Worm (Caenorhabditis elegans): ENCODE data around the gene ptp-1.

Gene ptp-1

DNA sequence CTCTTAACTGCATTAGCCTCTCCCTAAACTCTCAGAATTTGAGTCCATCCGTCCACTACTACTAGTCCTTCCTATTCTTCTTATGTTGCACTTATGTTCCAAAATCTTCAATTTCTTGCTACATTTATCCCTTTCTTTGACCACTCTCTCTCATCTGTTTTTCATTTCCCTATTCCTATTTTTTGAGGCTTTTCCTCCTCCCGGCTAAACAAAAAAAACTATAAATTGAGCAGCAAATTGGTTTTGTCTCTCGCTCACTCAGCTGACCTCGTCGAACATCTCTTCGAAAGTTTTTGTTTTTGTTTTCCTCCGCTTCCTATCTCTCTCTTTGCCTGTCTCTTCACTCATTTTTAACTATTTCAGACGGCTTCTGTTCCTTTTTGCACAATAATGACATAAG, at the start of gene ptp-1:
Gene ptp-1, plus strand, starts transcription at position 358 of the 400 bp plus-strand sequence.
- TF ChIP-seq ztf-29 (GFP tag; IDR thresholded peaks at IDR 0.05) (no peak), ztf-23 (GFP tag; IDR thresholded peaks at IDR 0.05) (no peak), ref-1 (GFP tag; conservative IDR thresholded peaks at IDR 0.05) (no peak), klf-2 (GFP tag; conservative IDR thresholded peaks at IDR 0.05) (no peak), flt-1 (GFP tag; IDR thresholded peaks at IDR 0.05) (no peak)

DNA sequence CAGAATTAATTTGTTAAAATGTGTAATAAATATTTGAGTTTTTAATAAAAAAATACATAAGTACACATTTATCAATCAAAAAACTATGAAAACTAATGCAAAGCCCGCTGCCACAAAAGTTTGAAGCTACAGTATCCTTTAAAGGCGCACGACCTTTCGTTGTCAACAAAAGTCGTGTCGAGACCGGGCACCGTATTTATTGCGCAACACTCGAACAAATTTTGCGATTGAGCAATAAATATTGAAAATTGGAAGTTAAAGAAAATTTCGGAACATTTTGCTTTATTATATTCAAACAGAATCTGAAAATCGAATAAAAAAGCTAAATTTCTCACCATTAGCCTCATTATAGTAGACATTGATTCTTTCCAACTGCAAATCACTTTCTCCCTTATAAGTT, 49.4 kb upstream of the ptp-1 start:
- TF ChIP-seq tab-1 (GFP tag; IDR thresholded peaks at IDR 0.05) (no peak), klf-2 (GFP tag; conservative IDR thresholded peaks at IDR 0.05) (no peak), flt-1 (GFP tag; IDR thresholded peaks at IDR 0.05) (no peak), T22C8.4 (GFP tag; IDR thresholded peaks at IDR 0.05) (no peak), ztf-23 (GFP tag; IDR thresholded peaks at IDR 0.05) (no peak), ref-1 (GFP tag; conservative IDR thresholded peaks at IDR 0.05) (no peak), ztf-29 (GFP tag; IDR thresholded peaks at IDR 0.05) (no peak), med-1 (GFP tag; optimal IDR thresholded peaks at IDR 0.05; ENCODE audit: insufficient read depth) (no peak), cog-1 (tag; optimal IDR thresholded peaks at IDR 0.05) (no peak)

DNA sequence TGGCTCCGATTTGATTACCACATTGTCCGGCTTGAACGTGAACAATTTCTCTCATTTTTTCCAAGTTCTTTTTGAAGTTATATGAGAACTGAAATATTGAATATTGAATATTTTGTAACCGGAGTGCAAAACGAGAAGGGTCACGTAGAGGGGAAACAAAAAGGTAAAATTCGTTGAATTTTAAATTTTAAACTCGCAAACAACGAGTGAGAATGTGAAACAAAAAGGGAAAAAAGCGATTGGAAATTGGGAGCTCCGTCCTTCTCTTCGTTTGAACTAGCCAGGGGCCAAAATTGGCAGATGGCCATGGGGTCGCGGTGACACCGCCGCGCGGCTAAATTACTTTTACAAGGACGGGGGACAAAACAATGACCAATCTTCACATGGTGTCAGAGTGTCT, 49.0 kb upstream of the ptp-1 start, which contains the start of gene ben-1:
Gene ben-1, minus strand, starts transcription at position 101 of the 400 bp plus-strand sequence.
- TF ChIP-seq klf-2 (GFP tag; conservative IDR thresholded peaks at IDR 0.05): no peak
- TF ChIP-seq ref-1 (GFP tag; conservative IDR thresholded peaks at IDR 0.05): no peak

DNA sequence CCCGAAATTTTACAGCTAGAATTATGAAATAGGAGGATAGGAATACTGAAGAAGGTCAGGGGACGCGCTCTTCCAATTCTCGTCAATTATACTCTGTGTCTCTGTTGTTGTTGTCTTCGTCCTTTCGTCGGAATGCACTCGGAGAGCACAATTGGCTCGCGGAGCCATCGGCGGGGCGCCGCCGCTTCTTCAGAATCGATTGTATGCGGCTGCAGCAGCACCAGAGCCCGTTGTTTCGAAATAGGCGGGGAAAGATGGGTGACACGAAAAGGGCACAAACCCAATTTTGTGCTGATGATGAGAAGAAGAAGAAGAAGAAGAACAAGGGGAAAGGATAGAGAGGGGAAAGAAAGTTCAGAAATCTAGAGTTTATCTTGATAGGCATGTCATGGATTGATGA, 48.4 kb upstream of the ptp-1 start:
- TF ChIP-seq flt-1 (GFP tag; IDR thresholded peaks at IDR 0.05): no peak
- TF ChIP-seq cog-1 (tag; optimal IDR thresholded peaks at IDR 0.05): no peak
- no peak for TF ChIP-seq T22C8.4 (GFP tag; IDR thresholded peaks at IDR 0.05)
- no peak for TF ChIP-seq ztf-23 (GFP tag; IDR thresholded peaks at IDR 0.05)
- TF ChIP-seq med-1 (GFP tag; optimal IDR thresholded peaks at IDR 0.05; ENCODE audit: insufficient read depth): no peak
- no peak for TF ChIP-seq tab-1 (GFP tag; IDR thresholded peaks at IDR 0.05)
- no peak for TF ChIP-seq ref-1 (GFP tag; conservative IDR thresholded peaks at IDR 0.05)
- no peak for TF ChIP-seq ztf-29 (GFP tag; IDR thresholded peaks at IDR 0.05)
- TF ChIP-seq klf-2 (GFP tag; conservative IDR thresholded peaks at IDR 0.05): no peak

DNA sequence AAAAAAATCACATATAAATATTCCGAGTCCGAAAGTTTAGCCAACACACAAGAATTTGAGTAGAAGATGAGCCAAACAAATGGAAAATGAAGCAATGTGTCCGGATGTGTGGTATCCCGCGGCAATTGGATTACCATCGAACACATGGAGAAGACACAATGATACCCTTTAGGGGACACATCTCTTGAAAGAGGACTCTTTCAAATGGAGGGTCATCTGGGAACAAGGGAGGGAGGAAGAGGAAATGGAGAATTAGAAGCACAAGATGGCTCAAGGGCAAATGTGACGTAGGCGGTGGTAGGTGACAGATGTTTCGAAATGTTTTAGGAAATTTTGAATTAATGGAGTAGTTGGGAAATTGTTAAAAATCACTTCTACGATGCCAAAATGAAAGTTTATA, 47.5 kb upstream of the ptp-1 start:
- no peak for TF ChIP-seq ztf-29 (GFP tag; IDR thresholded peaks at IDR 0.05)
- peak; percentile 19; the same call in 1 of the 2 replicates for TF ChIP-seq flt-1 (GFP tag; IDR thresholded peaks at IDR 0.05)
- no peak for TF ChIP-seq med-1 (GFP tag; optimal IDR thresholded peaks at IDR 0.05; ENCODE audit: insufficient read depth)
- no peak for TF ChIP-seq ztf-23 (GFP tag; IDR thresholded peaks at IDR 0.05)
- TF ChIP-seq cog-1 (tag; optimal IDR thresholded peaks at IDR 0.05): peak; percentile 44
- no peak for TF ChIP-seq T22C8.4 (GFP tag; IDR thresholded peaks at IDR 0.05)
- TF ChIP-seq klf-2 (GFP tag; conservative IDR thresholded peaks at IDR 0.05): no peak
- no peak for TF ChIP-seq ref-1 (GFP tag; conservative IDR thresholded peaks at IDR 0.05)
- no peak for TF ChIP-seq tab-1 (GFP tag; IDR thresholded peaks at IDR 0.05)

DNA sequence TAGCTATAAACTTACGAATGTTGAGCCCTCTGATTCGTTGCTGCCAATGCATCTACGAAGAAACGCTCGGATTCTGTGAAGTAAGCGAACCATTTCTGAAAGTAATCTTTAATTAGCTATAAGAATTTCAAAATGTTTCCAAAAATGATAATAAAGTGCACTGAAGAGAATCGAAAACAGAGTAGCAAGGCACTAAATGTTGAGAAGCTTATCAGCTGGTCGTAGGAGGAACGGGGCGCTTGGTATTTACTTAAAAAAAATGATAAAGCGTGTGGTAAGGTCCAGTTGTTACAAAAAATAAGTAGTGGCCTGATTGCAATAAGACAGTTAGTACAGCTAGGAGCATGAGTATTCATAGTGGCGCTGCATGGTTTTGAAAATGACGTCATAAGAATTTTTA, 44.2 kb upstream of the ptp-1 start, which contains the start of gene C54C6.7:
Gene C54C6.7, minus strand, starts transcription at position 101 of the 400 bp plus-strand sequence.
- TF ChIP-seq tab-1 (GFP tag; IDR thresholded peaks at IDR 0.05): no peak
- TF ChIP-seq ztf-29 (GFP tag; IDR thresholded peaks at IDR 0.05): no peak
- no peak for TF ChIP-seq ref-1 (GFP tag; conservative IDR thresholded peaks at IDR 0.05)
- TF ChIP-seq med-1 (GFP tag; optimal IDR thresholded peaks at IDR 0.05; ENCODE audit: insufficient read depth): no peak
- TF ChIP-seq T22C8.4 (GFP tag; IDR thresholded peaks at IDR 0.05): no peak
- TF ChIP-seq flt-1 (GFP tag; IDR thresholded peaks at IDR 0.05): no peak
- TF ChIP-seq cog-1 (tag; optimal IDR thresholded peaks at IDR 0.05): no peak
- no peak for TF ChIP-seq ztf-23 (GFP tag; IDR thresholded peaks at IDR 0.05)

DNA sequence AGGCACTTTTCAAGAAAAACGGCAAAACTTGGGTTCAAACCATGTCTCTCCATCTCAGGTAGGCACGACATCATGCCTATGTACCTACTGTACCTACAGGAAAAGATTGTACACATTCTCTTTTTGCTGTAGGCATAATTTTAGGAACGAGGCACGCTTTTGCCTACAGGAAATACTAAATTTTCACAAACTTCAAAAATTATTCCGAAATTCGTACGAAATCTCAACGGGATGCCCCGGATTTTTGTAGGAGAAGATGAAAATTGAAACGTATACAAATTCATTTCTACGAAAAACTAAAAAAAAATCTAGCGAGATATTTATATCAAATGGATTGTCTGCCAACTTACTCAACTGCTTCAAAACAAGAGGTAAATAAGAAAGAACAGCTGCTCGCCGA, 42.5 kb upstream of the ptp-1 start, which contains the start of gene C54C6.11:
Gene C54C6.11, plus strand, starts transcription at position 301 of the 400 bp plus-strand sequence.
- TF ChIP-seq flt-1 (GFP tag; IDR thresholded peaks at IDR 0.05) (no peak), ztf-29 (GFP tag; IDR thresholded peaks at IDR 0.05) (no peak), tab-1 (GFP tag; IDR thresholded peaks at IDR 0.05) (no peak), ref-1 (GFP tag; conservative IDR thresholded peaks at IDR 0.05) (no peak), ztf-23 (GFP tag; IDR thresholded peaks at IDR 0.05) (no peak), med-1 (GFP tag; optimal IDR thresholded peaks at IDR 0.05; ENCODE audit: insufficient read depth) (no peak), klf-2 (GFP tag; conservative IDR thresholded peaks at IDR 0.05) (no peak), cog-1 (tag; optimal IDR thresholded peaks at IDR 0.05) (no peak), T22C8.4 (GFP tag; IDR thresholded peaks at IDR 0.05) (no peak)

DNA sequence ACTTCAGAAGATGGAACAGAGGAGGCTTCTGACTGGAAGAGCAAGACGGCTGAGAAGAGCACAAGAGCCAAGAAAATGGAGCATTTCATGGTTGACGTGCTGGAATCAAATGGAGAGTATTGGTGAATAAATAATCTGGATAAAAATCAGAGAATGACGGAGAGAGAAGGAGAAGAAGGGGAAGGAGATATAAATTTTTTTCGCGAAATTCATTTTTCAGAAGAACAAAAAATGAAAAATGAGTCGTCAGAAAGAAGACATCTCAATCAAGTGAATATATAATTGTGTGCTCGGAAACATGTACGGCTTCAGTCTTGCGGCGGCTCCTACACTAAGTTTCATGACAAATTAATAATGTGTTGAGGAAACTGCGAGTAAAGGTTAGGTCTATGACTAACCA, 40.8 kb upstream of the ptp-1 start, which contains the start of gene C54C6.5:
Gene C54C6.5, minus strand, starts transcription at position 101 of the 400 bp plus-strand sequence.
- no peak for TF ChIP-seq tab-1 (GFP tag; IDR thresholded peaks at IDR 0.05)
- TF ChIP-seq T22C8.4 (GFP tag; IDR thresholded peaks at IDR 0.05): no peak
- no peak for TF ChIP-seq flt-1 (GFP tag; IDR thresholded peaks at IDR 0.05)
- no peak for TF ChIP-seq ztf-23 (GFP tag; IDR thresholded peaks at IDR 0.05)
- TF ChIP-seq cog-1 (tag; optimal IDR thresholded peaks at IDR 0.05): no peak
- no peak for TF ChIP-seq klf-2 (GFP tag; conservative IDR thresholded peaks at IDR 0.05)
- TF ChIP-seq ztf-29 (GFP tag; IDR thresholded peaks at IDR 0.05): no peak
- TF ChIP-seq med-1 (GFP tag; optimal IDR thresholded peaks at IDR 0.05; ENCODE audit: insufficient read depth): no peak
- no peak for TF ChIP-seq ref-1 (GFP tag; conservative IDR thresholded peaks at IDR 0.05)

DNA sequence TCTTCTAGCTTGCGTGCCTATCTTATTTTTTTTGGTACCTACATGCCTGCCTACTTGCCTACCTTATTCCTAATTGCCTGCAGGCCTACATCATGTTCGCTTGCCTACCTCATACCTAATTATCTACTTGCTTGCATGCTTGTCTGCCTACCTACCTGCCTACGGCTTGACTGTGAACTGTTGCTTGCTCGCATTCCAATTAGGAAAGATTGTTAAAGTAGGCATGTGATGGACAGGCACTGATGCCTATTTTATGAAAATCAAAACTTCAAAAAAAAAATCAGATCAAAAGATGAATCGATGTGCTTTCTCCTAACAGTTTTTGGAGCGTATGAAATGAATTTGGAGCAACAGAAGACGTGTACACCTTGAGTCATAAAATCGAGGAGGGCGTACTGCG, 40.2 kb upstream of the ptp-1 start:
- TF ChIP-seq ztf-23 (GFP tag; IDR thresholded peaks at IDR 0.05) (no peak), cog-1 (tag; optimal IDR thresholded peaks at IDR 0.05) (no peak)

DNA sequence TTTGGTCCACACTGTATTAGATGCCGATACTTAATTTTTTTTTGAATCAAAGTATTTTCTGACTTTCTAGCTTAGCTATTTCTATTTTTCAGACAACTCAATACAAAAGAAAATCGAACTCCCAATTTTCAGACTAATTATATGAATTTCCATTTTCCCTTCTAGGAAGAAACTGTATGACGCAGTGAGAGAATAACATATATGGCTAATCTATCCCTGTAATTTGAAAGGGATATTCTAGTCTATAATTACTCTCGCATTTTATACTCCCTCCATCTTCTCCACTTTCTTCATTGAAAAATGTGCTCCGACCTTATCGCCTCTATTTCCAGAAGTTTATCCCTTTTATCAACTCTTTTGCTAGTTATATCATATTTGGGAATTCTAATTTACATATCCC, 37.2 kb upstream of the ptp-1 start, which contains the start of gene C54C6.4:
Gene C54C6.4, plus strand, starts transcription at position 301 of the 400 bp plus-strand sequence.
- no peak for TF ChIP-seq T22C8.4 (GFP tag; IDR thresholded peaks at IDR 0.05)
- no peak for TF ChIP-seq klf-2 (GFP tag; conservative IDR thresholded peaks at IDR 0.05)
- TF ChIP-seq flt-1 (GFP tag; IDR thresholded peaks at IDR 0.05): no peak
- no peak for TF ChIP-seq ref-1 (GFP tag; conservative IDR thresholded peaks at IDR 0.05)
- TF ChIP-seq med-1 (GFP tag; optimal IDR thresholded peaks at IDR 0.05; ENCODE audit: insufficient read depth): no peak
- no peak for TF ChIP-seq ztf-29 (GFP tag; IDR thresholded peaks at IDR 0.05)
- TF ChIP-seq tab-1 (GFP tag; IDR thresholded peaks at IDR 0.05): no peak
- no peak for TF ChIP-seq cog-1 (tag; optimal IDR thresholded peaks at IDR 0.05)
- no peak for TF ChIP-seq ztf-23 (GFP tag; IDR thresholded peaks at IDR 0.05)

Measured in whole organism, midembryonic.